Fruit fly (Drosophila melanogaster) Kc167 (cell line): Measurements from ENCODE around the gene Wdr24.

Experiments used
- Myc ChIP-seq: fragments of >200 bp; optimal IDR thresholded peaks from 2 replicates; lab custom pipeline; 2017; ENCODE audit warnings: missing external identifiers
- Sin3A ChIP-seq: fragments of >200 bp; optimal IDR thresholded peaks from 2 replicates; lab custom pipeline; 2018; ENCODE audit warnings: missing external identifiers
- h ChIP-seq: fragments of >200 bp; optimal IDR thresholded peaks from 3 replicates; lab custom pipeline; 2018; ENCODE audit warnings: missing external identifiers
- psq ChIP-seq: fragments of >200 bp; optimal IDR thresholded peaks from 2 replicates; lab custom pipeline; 2017; ENCODE audit warnings: missing external identifiers
- ttk ChIP-seq: sonication (Bioruptor generic); optimal IDR thresholded peaks from 2 replicates; lab custom pipeline; 2017; ENCODE audit warnings: missing external identifiers

DNA sequence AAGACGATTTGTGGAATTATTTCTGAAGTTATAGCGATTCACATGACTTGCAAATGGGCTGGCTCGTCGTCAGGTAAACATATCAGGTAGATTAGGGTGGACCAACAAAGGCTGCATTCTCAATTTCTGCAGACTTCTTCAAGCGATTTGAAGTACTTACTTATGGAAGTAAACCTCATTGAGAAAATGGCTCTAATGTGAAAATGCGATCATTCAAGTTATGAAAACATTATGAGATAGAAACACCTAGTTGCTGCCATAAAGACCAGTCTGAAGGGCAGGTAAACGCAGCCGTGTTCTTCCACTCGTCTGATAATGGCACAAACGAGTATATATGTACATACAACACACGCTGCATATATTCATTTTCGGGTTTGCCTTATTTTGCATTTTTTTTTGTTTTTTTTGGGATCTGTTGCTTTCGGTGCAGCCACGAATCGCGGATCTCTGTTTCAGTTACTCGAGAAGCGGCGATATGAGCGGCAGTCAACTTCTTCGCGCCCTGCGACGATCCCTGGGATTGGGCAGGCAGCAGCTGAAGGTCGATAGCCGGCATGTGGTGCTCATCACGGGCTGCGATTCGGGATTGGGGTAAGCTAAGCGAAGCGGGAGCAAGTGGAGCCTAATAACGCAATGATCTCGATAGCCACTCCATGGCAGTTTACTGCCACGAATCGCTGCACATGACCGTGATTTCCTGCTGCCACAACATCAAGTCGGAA, 49.4 kb upstream of the Wdr24 start, which contains the start of gene sro:
- no peak for TF ChIP-seq h
- TF ChIP-seq Myc (lab: Kevin White, UChicago), result no peak
- no peak for TF ChIP-seq Sin3A
- TF ChIP-seq psq (lab: Kevin White, UChicago), result no peak
- no peak for TF ChIP-seq ttk (lab: Kevin White, UChicago)
